Worm (Caenorhabditis elegans) whole organism, L4/young adult: ENCODE results near the gene srx-118.

Source experiments
- W03F9.2 ChIP-seq: fragments of 150-350 bp; optimal IDR thresholded peaks from 2 replicates; lab custom pipeline; 2014; ENCODE audit warnings: missing biosample characterization, missing genetic modification characterization
- dao-5 ChIP-seq: sonication (generic microtip); optimal IDR thresholded peaks from 2 replicates; lab custom pipeline; 2016; ENCODE audit warnings: missing genotype, missing genetic modification characterization, moderate library complexity, missing compliant biosample characterization
- him-1 ChIP-seq: sonication (generic microtip); optimal IDR thresholded peaks from 2 replicates; lab custom pipeline; 2016; ENCODE audit warnings: missing genotype, missing genetic modification reagents, missing genetic modification characterization, missing compliant biosample characterization

ce11 chrII:12489903-12490302 is 35.7 kb upstream of the srx-118 start, which contains the start of gene T21B4.15:
- no peak for TF ChIP-seq him-1 (tag; lab: Kevin White, UChicago)
- no peak for TF ChIP-seq W03F9.2 (tag; lab: Kevin White, UChicago)
- TF ChIP-seq dao-5 (tag; lab: Kevin White, UChicago), result no peak
